Fruit fly (Drosophila melanogaster): ENCODE results near the gene CG18787.

CG18787 gene

dm6 chr2L:11980075-11980474 is 19.1 kb downstream of the CG18787 start (continued):
- TF ChIP-seq trh (GFP tag; optimal IDR thresholded peaks at IDR 0.05) (no peak), ato (GFP tag; IDR thresholded peaks at IDR 0.05; ENCODE audit: partially characterized antibody) (no peak), ems (GFP tag; optimal IDR thresholded peaks at IDR 0.05) (no peak), CG17361 (GFP tag; IDR thresholded peaks at IDR 0.05) (peak; percentile 22; the same call in 1 of the 3 replicates), Kr (GFP tag; optimal IDR thresholded peaks at IDR 0.05) (no peak), gem (tag; optimal IDR thresholded peaks at IDR 0.05) (peak; percentile 62), lbe (GFP tag; optimal IDR thresholded peaks at IDR 0.05) (no peak), PHDP (tag; optimal IDR thresholded peaks at IDR 0.05) (no peak), gfzf (GFP tag; optimal IDR thresholded peaks at IDR 0.05) (no peak), phol (tag; optimal IDR thresholded peaks at IDR 0.05) (peak; percentile 28), emc (GFP tag; optimal IDR thresholded peaks at IDR 0.05) (no peak), CG14710 (tag; optimal IDR thresholded peaks at IDR 0.05) (peak; percentile 7), CG7928 (GFP tag; optimal IDR thresholded peaks at IDR 0.05) (no peak), Tbp (GFP tag; optimal IDR thresholded peaks at IDR 0.05) (no peak), CG3281 (GFP tag; optimal IDR thresholded peaks at IDR 0.05) (no peak), Dfd (GFP tag; optimal IDR thresholded peaks at IDR 0.05) (no peak), gro (GFP tag; optimal IDR thresholded peaks at IDR 0.05) (no peak), Xrp1 (GFP tag; IDR thresholded peaks at IDR 0.05) (peak; percentile 23; the same call in 1 of the 2 replicates), Taf1 (GFP tag; IDR thresholded peaks at IDR 0.05) (no peak), CG18262 (tag; optimal IDR thresholded peaks at IDR 0.05) (peak; percentile 20), bcd (GFP tag; optimal IDR thresholded peaks at IDR 0.05) (no peak), ranshi (GFP tag; IDR thresholded peaks at IDR 0.05) (no peak), CG14667 (GFP tag; IDR thresholded peaks at IDR 0.05) (no peak), ara (GFP tag; IDR thresholded peaks at IDR 0.05) (no peak), otp (GFP tag; IDR thresholded peaks at IDR 0.05) (no peak), eyg (GFP tag; optimal IDR thresholded peaks at IDR 0.05) (no peak), CG7556 (GFP tag; optimal IDR thresholded peaks at IDR 0.05) (peak; percentile 4), bsh (GFP tag; optimal IDR thresholded peaks at IDR 0.05) (peak in 1 of 2 experiments; percentile 28), CG3407 (GFP tag; optimal IDR thresholded peaks at IDR 0.05) (no peak), Sox102F (GFP tag; optimal IDR thresholded peaks at IDR 0.05) (peak; percentile 12), CG31388 (GFP tag; optimal IDR thresholded peaks at IDR 0.05) (no peak), H15 (GFP tag; IDR thresholded peaks at IDR 0.05) (no peak), CG30431 (GFP tag; optimal IDR thresholded peaks at IDR 0.05) (no peak), Ptx1 (GFP tag; IDR thresholded peaks at IDR 0.05) (no peak), sob (GFP tag; IDR thresholded peaks at IDR 0.05) (no peak), Mes4 (GFP tag; optimal IDR thresholded peaks at IDR 0.05) (no peak), MBD-R2 (GFP tag; IDR thresholded peaks at IDR 0.05) (no peak), zf30C (GFP tag; optimal IDR thresholded peaks at IDR 0.05) (peak; percentile 15), CG2202 (tag; optimal IDR thresholded peaks at IDR 0.05) (no peak), D19A (tag; optimal IDR thresholded peaks at IDR 0.05) (no peak), Hsf (GFP tag; optimal IDR thresholded peaks at IDR 0.05) (no peak), CG31441 (GFP tag; IDR thresholded peaks at IDR 0.05) (no peak; the same call in 1 of the 2 replicates), CG6813 (GFP tag; optimal IDR thresholded peaks at IDR 0.05) (no peak), CG4854 (GFP tag; optimal IDR thresholded peaks at IDR 0.05) (no peak), Deaf1 (tag; optimal IDR thresholded peaks at IDR 0.05) (no peak), sens (GFP tag) (peak; percentile 15), ttk (GFP tag; IDR thresholded peaks at IDR 0.05) (no peak), Atf-2 (GFP tag; optimal IDR thresholded peaks at IDR 0.05) (no peak), Lim3 (GFP tag; IDR thresholded peaks at IDR 0.05) (no peak), CG6175 (GFP tag; IDR thresholded peaks at IDR 0.05) (0 out of 3 replicates have a peak, but pooled peaks have one; percentile 2), Fer1 (GFP tag; optimal IDR thresholded peaks at IDR 0.05) (no peak), ash1 (GFP tag; optimal IDR thresholded peaks at IDR 0.05) (no peak), dmrt11E (tag; optimal IDR thresholded peaks at IDR 0.05) (peak; percentile 56)

Measured in whole organism, embryonic.